Fruit fly (Drosophila melanogaster) whole organism, prepupa: ENCODE measurements around the gene CG5810.

Experiments used
- Blimp-1 ChIP-seq: fragments of 200-800 bp; sonication (Bioruptor generic); optimal IDR thresholded peaks from 3 replicates; lab custom pipeline; 2017; ENCODE audit warnings: missing biosample characterization, missing genetic modification characterization, mild to moderate bottlenecking, moderate library complexity, missing genetic modification reagents
- CG10631 ChIP-seq: fragments of 200-800 bp; sonication (Bioruptor generic); optimal IDR thresholded peaks from 2 replicates; lab custom pipeline; 2016; ENCODE audit warnings: missing biosample characterization, missing genetic modification characterization
- CG11294 ChIP-seq: fragments of 200-800 bp; sonication (Bioruptor generic); IDR thresholded peaks from 2 replicates; pipeline ENCODE4 v1.3.6; 2022; ENCODE audit warnings: missing biosample characterization, missing genetic modification characterization
- CG11762 ChIP-seq: fragments of 200-800 bp; sonication (Bioruptor generic); optimal IDR thresholded peaks from 3 replicates; lab custom pipeline; 2016; ENCODE audit warnings: missing biosample characterization, missing genetic modification characterization; ENCODE audit not compliant: insufficient read depth
- CG11902 ChIP-seq: fragments of 200-800 bp; sonication (Bioruptor generic); optimal IDR thresholded peaks from 3 replicates; lab custom pipeline; 2016; ENCODE audit warnings: missing biosample characterization, missing genetic modification characterization
- CG16779 ChIP-seq: fragments of 200-800 bp; sonication (Bioruptor generic); optimal IDR thresholded peaks from 3 replicates; lab custom pipeline; 2017; ENCODE audit warnings: missing biosample characterization, mild to moderate bottlenecking, missing genetic modification characterization
- CG3032 ChIP-seq: fragments of 200-800 bp; optimal IDR thresholded peaks from 2 replicates; lab custom pipeline; 2019; ENCODE audit warnings: missing biosample characterization, mild to moderate bottlenecking, missing genetic modification characterization, moderate library complexity
- CG31627 ChIP-seq: fragments of 200-800 bp; sonication (Bioruptor generic); optimal IDR thresholded peaks from 3 replicates; lab custom pipeline; 2016; ENCODE audit warnings: missing biosample characterization, missing genetic modification characterization
- CG32006 ChIP-seq: fragments of 200-800 bp; sonication (Bioruptor generic); optimal IDR thresholded peaks from 3 replicates; lab custom pipeline; 2017; ENCODE audit warnings: missing biosample characterization, mild to moderate bottlenecking, missing genetic modification characterization
- CG34406 ChIP-seq: fragments of 200-800 bp; sonication (Bioruptor generic); optimal IDR thresholded peaks from 3 replicates; lab custom pipeline; 2016; ENCODE audit warnings: missing biosample characterization, missing genetic modification characterization
- CG3919 ChIP-seq: fragments of 200-800 bp; sonication (Bioruptor generic); optimal IDR thresholded peaks from 3 replicates; lab custom pipeline; 2016; ENCODE audit warnings: missing biosample characterization, missing genetic modification characterization
- CG4318 ChIP-seq: fragments of 200-800 bp; sonication (Bioruptor generic); optimal IDR thresholded peaks from 3 replicates; lab custom pipeline; 2017; ENCODE audit warnings: missing biosample characterization, mild to moderate bottlenecking, missing genetic modification characterization
- CG6276 ChIP-seq: fragments of 200-800 bp; sonication (Bioruptor generic); optimal IDR thresholded peaks from 2 replicates; lab custom pipeline; 2017; ENCODE audit warnings: missing biosample characterization, mild to moderate bottlenecking, missing genetic modification characterization
- CG6792 ChIP-seq: fragments of 200-800 bp; sonication (Bioruptor generic); optimal IDR thresholded peaks from 3 replicates; lab custom pipeline; 2016; ENCODE audit warnings: missing biosample characterization, missing genetic modification characterization
- CG6808 ChIP-seq: fragments of 200-800 bp; sonication (Bioruptor generic); optimal IDR thresholded peaks from 3 replicates; lab custom pipeline; 2017; ENCODE audit warnings: missing biosample characterization, missing genetic modification characterization, mild to moderate bottlenecking, moderate library complexity, missing genetic modification reagents
- CG7368 ChIP-seq: fragments of 200-800 bp; sonication (Bioruptor generic); optimal IDR thresholded peaks from 3 replicates; lab custom pipeline; 2016; ENCODE audit warnings: missing biosample characterization, missing genetic modification characterization
- CG8119 ChIP-seq: fragments of 200-800 bp; sonication (Bioruptor generic); IDR thresholded peaks from 3 replicates; pipeline ENCODE4 v1.3.6; 2022; ENCODE audit warnings: missing biosample characterization, missing genetic modification characterization
- CG8319 ChIP-seq: fragments of 200-800 bp; sonication (Bioruptor generic); optimal IDR thresholded peaks from 3 replicates; lab custom pipeline; 2016; ENCODE audit warnings: missing biosample characterization, missing genetic modification characterization
- CG8632 ChIP-seq: fragments of 200-800 bp; sonication (Bioruptor generic); optimal IDR thresholded peaks from 3 replicates; lab custom pipeline; 2016; ENCODE audit warnings: missing biosample characterization, missing genetic modification characterization
- CG9139 ChIP-seq: fragments of 200-800 bp; sonication (Bioruptor generic); optimal IDR thresholded peaks from 3 replicates; lab custom pipeline; 2017; ENCODE audit warnings: missing biosample characterization, mild to moderate bottlenecking, missing genetic modification characterization
- Eip75B ChIP-seq: fragments of 200-800 bp; sonication (Bioruptor generic); optimal IDR thresholded peaks from 3 replicates; lab custom pipeline; 2016; ENCODE audit warnings: missing biosample characterization, missing genetic modification characterization
- Eip78C ChIP-seq: fragments of 200-800 bp; sonication (Bioruptor generic); peaks from one replicate; lab custom pipeline; 2016; ENCODE audit warnings: missing biosample characterization, missing genetic modification characterization
- Eip93F ChIP-seq: fragments of 200-800 bp; sonication (Bioruptor generic); optimal IDR thresholded peaks from 2 replicates; lab custom pipeline; 2016; ENCODE audit warnings: missing biosample characterization, mild to moderate bottlenecking, missing genetic modification characterization
- Ets21C ChIP-seq: fragments of 200-800 bp; sonication (Bioruptor generic); optimal IDR thresholded peaks from 3 replicates; lab custom pipeline; 2016; ENCODE audit warnings: missing biosample characterization, missing genetic modification characterization
- Ets96B ChIP-seq: fragments of 200-800 bp; optimal IDR thresholded peaks from 2 replicates; lab custom pipeline; 2019; ENCODE audit warnings: missing biosample characterization, mild to moderate bottlenecking, missing genetic modification characterization, moderate library complexity
- Gug ChIP-seq: fragments of 200-800 bp; sonication (Bioruptor generic); IDR thresholded peaks from 2 replicates; pipeline ENCODE4 v1.3.6; 2022; ENCODE audit warnings: missing biosample characterization, missing genetic modification characterization
- Hr38 ChIP-seq: sonication (Bioruptor generic); optimal IDR thresholded peaks from 2 replicates; lab custom pipeline; 2016; ENCODE audit warnings: missing biosample characterization, missing genetic modification characterization
- Hr39 ChIP-seq: fragments of 200-800 bp; sonication (Bioruptor generic); optimal IDR thresholded peaks from 2 replicates; lab custom pipeline; 2016; ENCODE audit warnings: missing biosample characterization, missing genetic modification characterization
- Lpt ChIP-seq: fragments of 200-800 bp; sonication (Bioruptor generic); optimal IDR thresholded peaks from 3 replicates; lab custom pipeline; 2016; ENCODE audit warnings: missing biosample characterization, missing genetic modification characterization
- Met ChIP-seq: fragments of 200-800 bp; sonication (Bioruptor generic); optimal IDR thresholded peaks from 3 replicates; lab custom pipeline; 2016; ENCODE audit warnings: missing biosample characterization, missing genetic modification characterization
- OdsH ChIP-seq: fragments of 200-800 bp; sonication (Bioruptor generic); optimal IDR thresholded peaks from 3 replicates; lab custom pipeline; 2016; ENCODE audit warnings: missing biosample characterization, missing genetic modification characterization
- Smox ChIP-seq: fragments of 200-800 bp; sonication (Bioruptor generic); optimal IDR thresholded peaks from 3 replicates; lab custom pipeline; 2016; ENCODE audit warnings: missing biosample characterization, missing genetic modification characterization
- Sox102F ChIP-seq: fragments of 200-800 bp; sonication (Bioruptor generic); optimal IDR thresholded peaks from 2 replicates; lab custom pipeline; 2016; ENCODE audit warnings: missing biosample characterization, mild to moderate bottlenecking, missing genetic modification characterization
- Sox14 ChIP-seq: fragments of 200-800 bp; sonication (Bioruptor generic); optimal IDR thresholded peaks from 3 replicates; lab custom pipeline; 2016; ENCODE audit warnings: missing biosample characterization, missing genetic modification characterization
- Sox15 ChIP-seq: fragments of 200-800 bp; sonication (Bioruptor generic); optimal IDR thresholded peaks from 3 replicates; lab custom pipeline; 2016; ENCODE audit warnings: missing biosample characterization, missing genetic modification characterization
- achi ChIP-seq: fragments of 200-800 bp; sonication (Bioruptor generic); optimal IDR thresholded peaks from 3 replicates; lab custom pipeline; 2016; ENCODE audit warnings: missing biosample characterization, missing genetic modification characterization
- acj6 ChIP-seq: fragments of 200-800 bp; sonication (Bioruptor generic); optimal IDR thresholded peaks from 3 replicates; lab custom pipeline; 2016; ENCODE audit warnings: missing biosample characterization, missing genetic modification characterization
- cyc ChIP-seq: fragments of 200-800 bp; sonication (Bioruptor generic); optimal IDR thresholded peaks from 3 replicates; lab custom pipeline; 2016; ENCODE audit warnings: missing biosample characterization, missing genetic modification characterization
- dsx ChIP-seq: fragments of 200-800 bp; optimal IDR thresholded peaks from 3 replicates; lab custom pipeline; 2019; ENCODE audit warnings: missing biosample characterization, mild to moderate bottlenecking, missing genetic modification characterization, moderate library complexity; ENCODE audit not compliant: poor library complexity, severe bottlenecking
- eg ChIP-seq: fragments of 200-800 bp; sonication (Bioruptor generic); IDR thresholded peaks from 3 replicates; pipeline ENCODE4 v1.3.6; 2022; ENCODE audit warnings: missing biosample characterization, missing genetic modification characterization
- esn ChIP-seq: fragments of 200-800 bp; sonication (Bioruptor generic); optimal IDR thresholded peaks from 2 replicates; lab custom pipeline; 2016; ENCODE audit warnings: missing biosample characterization, mild to moderate bottlenecking, missing genetic modification characterization, moderate library complexity
- fd59A ChIP-seq: fragments of 200-800 bp; sonication (Bioruptor generic); optimal IDR thresholded peaks from 2 replicates; lab custom pipeline; 2017; ENCODE audit warnings: missing biosample characterization, mild to moderate bottlenecking, missing genetic modification characterization, missing genetic modification reagents
- lz ChIP-seq: fragments of 200-800 bp; sonication (Bioruptor generic); optimal IDR thresholded peaks from 3 replicates; lab custom pipeline; 2016; ENCODE audit warnings: missing biosample characterization, missing genetic modification characterization
- net ChIP-seq: fragments of 200-800 bp; sonication (Bioruptor generic); optimal IDR thresholded peaks from 3 replicates; lab custom pipeline; 2016; ENCODE audit warnings: missing biosample characterization, missing genetic modification characterization
- pdm3 ChIP-seq: fragments of 200-800 bp; sonication (Bioruptor generic); optimal IDR thresholded peaks from 3 replicates; lab custom pipeline; 2016; ENCODE audit warnings: missing biosample characterization, missing genetic modification characterization
- salr ChIP-seq, 2 experiments: fragments of 200-800 bp; sonication (Bioruptor generic); optimal IDR thresholded peaks; 3 replicates each; lab custom pipeline; 2016 to 2018; ENCODE audit warnings: missing biosample characterization in 2 of 2, missing genetic modification characterization in 2 of 2, mild to moderate bottlenecking in 1 of 2
- ss ChIP-seq, 2 experiments: fragments of 200-800 bp; sonication (Bioruptor generic); optimal IDR thresholded peaks; 2 replicates in 1 of 2; 3 replicates in 1 of 2; lab custom pipeline; 2017 to 2018; ENCODE audit warnings: mild to moderate bottlenecking in 2 of 2, missing biosample characterization in 2 of 2, missing genetic modification characterization in 2 of 2, moderate library complexity in 1 of 2
- svp ChIP-seq: fragments of 200-800 bp; sonication (Bioruptor generic); peaks from one replicate; lab custom pipeline; 2016; ENCODE audit warnings: missing biosample characterization, missing genetic modification characterization

The CG5810 gene

DNA sequence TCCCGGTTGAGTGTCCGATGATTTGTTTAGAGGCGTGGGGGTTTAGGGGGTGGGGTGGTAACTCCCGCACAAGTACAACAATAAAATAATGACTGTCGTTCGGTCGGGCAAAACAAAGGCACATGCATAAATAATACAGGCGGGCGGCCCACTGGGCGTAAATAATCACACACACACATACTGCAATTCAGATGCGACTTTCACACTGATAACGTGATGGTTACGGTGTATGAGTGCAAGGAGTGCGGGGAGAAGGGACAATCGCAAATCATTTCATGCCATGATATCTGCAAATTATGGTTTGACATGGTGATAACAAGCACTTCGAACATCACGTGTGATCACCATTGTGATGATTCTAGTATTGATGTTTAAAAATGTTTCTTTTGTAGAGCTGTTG is 13.5 kb upstream of the CG5810 start (continued):
- peak; percentile 63 for TF ChIP-seq Eip78C (GFP tag; lab: Kevin White, UChicago)
- no peak for TF ChIP-seq CG31627 (GFP tag; lab: Kevin White, UChicago)
- TF ChIP-seq CG11294 (GFP tag; lab: Robert Waterston, UW): no peak
- TF ChIP-seq Smox (GFP tag; lab: Kevin White, UChicago): no peak
- no peak for TF ChIP-seq esn (GFP tag; lab: Kevin White, UChicago)
- peak; percentile 67 for TF ChIP-seq Sox14 (GFP tag; lab: Kevin White, UChicago)
- TF ChIP-seq achi (GFP tag; lab: Kevin White, UChicago): no peak
- TF ChIP-seq CG32006: no peak

DNA sequence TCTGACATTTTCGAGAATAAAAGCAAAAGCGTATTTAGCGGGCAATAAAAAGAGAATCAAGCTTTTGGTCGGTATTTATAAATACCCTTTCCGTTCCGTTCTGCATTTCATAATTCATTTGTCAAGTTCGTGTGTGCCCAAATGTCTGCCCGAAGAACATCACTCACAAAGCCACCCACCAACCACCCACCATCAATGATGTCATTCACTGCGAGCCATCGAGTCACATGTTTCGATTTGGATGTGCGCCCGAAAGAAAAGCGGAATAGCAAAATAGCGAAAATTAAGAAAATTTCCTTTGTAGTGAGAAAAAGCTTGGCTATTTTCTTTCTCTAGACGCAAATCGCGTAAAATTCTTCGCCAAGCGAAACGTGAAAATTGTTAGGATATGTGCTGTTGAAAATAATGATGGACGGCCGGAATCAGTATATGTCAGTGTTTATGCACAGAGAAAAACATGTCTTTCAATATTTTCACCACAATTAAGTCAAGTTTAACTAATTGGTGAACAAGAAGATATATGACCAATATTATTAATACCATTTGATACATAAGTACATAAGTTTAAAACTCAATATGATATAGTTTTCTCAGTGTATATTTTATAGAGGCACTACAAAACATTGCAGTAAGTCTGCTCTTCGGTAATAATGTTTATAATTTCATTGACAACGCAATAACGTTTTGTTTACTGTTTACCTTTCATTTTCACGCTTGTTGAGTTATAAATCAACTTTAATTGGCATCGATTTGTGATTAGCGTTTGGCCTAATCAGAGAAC is 12.3 kb upstream of the CG5810 start:
- TF ChIP-seq salr (GFP tag; optimal IDR thresholded peaks at IDR 0.05; lab: Kevin White, UChicago) (no peak), CG8119 (GFP tag; lab: Robert Waterston, UW) (peak; percentile 52; the same call in 2 of the 3 replicates), eg (peak; percentile 62; the same call in 1 of the 3 replicates), Hr38 (GFP tag; lab: Kevin White, UChicago) (no peak), Gug (GFP tag; lab: Robert Waterston, UW) (peak; percentile 65; the same call in 1 of the 2 replicates), Eip78C (GFP tag; lab: Kevin White, UChicago) (peak; percentile 55), Ets21C (GFP tag; lab: Kevin White, UChicago) (peak; percentile 5), CG16779 (no peak), CG32006 (peak; percentile 32), CG8632 (peak; percentile 43), fd59A (GFP tag; lab: Kevin White, UChicago) (no peak), lz (no peak), CG6276 (no peak), dsx (no peak), pdm3 (GFP tag; lab: Kevin White, UChicago) (peak; percentile 27), CG6808 (GFP tag; lab: Kevin White, UChicago) (no peak), net (GFP tag; lab: Kevin White, UChicago) (peak; percentile 40), CG10631 (no peak), Eip75B (GFP tag; lab: Kevin White, UChicago) (no peak), CG3032 (tag; lab: Kevin White, UChicago) (peak; percentile 4), ss (GFP tag; optimal IDR thresholded peaks at IDR 0.05; lab: Kevin White, UChicago) (no peak), Ets96B (tag; lab: Kevin White, UChicago) (no peak), CG9139 (GFP tag; lab: Kevin White, UChicago) (no peak), CG6792 (GFP tag; lab: Kevin White, UChicago) (no peak), acj6 (GFP tag; lab: Kevin White, UChicago) (peak; percentile 43), OdsH (GFP tag; lab: Kevin White, UChicago) (peak; percentile 45), Hr39 (GFP tag; lab: Kevin White, UChicago) (peak; percentile 30), Met (GFP tag; lab: Kevin White, UChicago) (peak; percentile 47), CG4318 (GFP tag; lab: Kevin White, UChicago) (no peak), Blimp-1 (GFP tag; lab: Kevin White, UChicago) (no peak), CG7368 (no peak), achi (GFP tag; lab: Kevin White, UChicago) (peak; percentile 23), CG11762 (no peak), Smox (GFP tag; lab: Kevin White, UChicago) (peak; percentile 41), CG34406 (GFP tag; lab: Kevin White, UChicago) (peak; percentile 9), cyc (no peak), esn (GFP tag; lab: Kevin White, UChicago) (peak; percentile 57), Eip93F (GFP tag; lab: Kevin White, UChicago) (no peak), CG3919 (GFP tag; lab: Kevin White, UChicago) (no peak), Lpt (GFP tag; lab: Kevin White, UChicago) (peak; percentile 5), CG11902 (GFP tag; lab: Kevin White, UChicago) (no peak), CG8319 (GFP tag; lab: Kevin White, UChicago) (no peak), Sox15 (GFP tag; lab: Kevin White, UChicago) (no peak), CG31627 (GFP tag; lab: Kevin White, UChicago) (peak; percentile 48), svp (GFP tag; lab: Kevin White, UChicago) (peak; percentile 54), Sox102F (GFP tag; lab: Kevin White, UChicago) (peak; percentile 8)
